Fruit fly (Drosophila melanogaster): ENCODE measurements around the gene Zip71B.
A peak's percentile ranks its signal among the peaks of the same experiment; 100 is the strongest.

The Zip71B gene

dm6 chr3L:15011638-15012335 lies 19.7 kb downstream of the Zip71B start (continued):
- no peak for TF ChIP-seq bigmax (GFP tag; optimal IDR thresholded peaks at IDR 0.05)
- TF ChIP-seq Side (GFP tag; optimal IDR thresholded peaks at IDR 0.05) = peak; percentile 23
- TF ChIP-seq Hsf (GFP tag; optimal IDR thresholded peaks at IDR 0.05) = peak; percentile 44
- peak; percentile 43 for TF ChIP-seq ems (GFP tag; optimal IDR thresholded peaks at IDR 0.05)
- TF ChIP-seq ase (GFP tag; IDR thresholded peaks at IDR 0.05) = peak; percentile 68; the same call in 1 of the 3 replicates
- peak; percentile 73 for TF ChIP-seq CG11695 (GFP tag; IDR thresholded peaks at IDR 0.05)
- peak; percentile 61 for TF ChIP-seq twi (tag; optimal IDR thresholded peaks at IDR 0.05)
- no peak for TF ChIP-seq CG8089 (GFP tag; optimal IDR thresholded peaks at IDR 0.05)
- peak; percentile 23; the same call in 1 of the 2 replicates for TF ChIP-seq Ravus (GFP tag; IDR thresholded peaks at IDR 0.05)
- TF ChIP-seq fd64A (GFP tag; optimal IDR thresholded peaks at IDR 0.05) = no peak
- peak; percentile 65 for TF ChIP-seq sens-2 (GFP tag; IDR thresholded peaks at IDR 0.05)
- TF ChIP-seq sd (tag; optimal IDR thresholded peaks at IDR 0.05) = peak; percentile 39
- 0 out of 2 replicates have a peak, but pooled peaks have one; percentile 63 for TF ChIP-seq Lim3 (GFP tag; IDR thresholded peaks at IDR 0.05)
- peak; percentile 41 for TF ChIP-seq CG12071 (GFP tag; optimal IDR thresholded peaks at IDR 0.05)
- peak; percentile 45; the same call in 1 of the 3 replicates for TF ChIP-seq gce (GFP tag; IDR thresholded peaks at IDR 0.05)
- TF ChIP-seq NFAT (GFP tag; IDR thresholded peaks at IDR 0.05) = peak; percentile 27; the same call in 1 of the 2 replicates
- peak; percentile 80 for TF ChIP-seq ranshi (GFP tag; IDR thresholded peaks at IDR 0.05)
- no peak for TF ChIP-seq ab (GFP tag; optimal IDR thresholded peaks at IDR 0.05)
- no peak for TF ChIP-seq CG8478 (optimal IDR thresholded peaks at IDR 0.05)
- peak; percentile 52 for TF ChIP-seq CG4328 (GFP tag; optimal IDR thresholded peaks at IDR 0.05)
- TF ChIP-seq lilli (GFP tag; optimal IDR thresholded peaks at IDR 0.05) = peak; percentile 50
- TF ChIP-seq Max (GFP tag; optimal IDR thresholded peaks at IDR 0.05) = peak; percentile 69
- peak; percentile 27 for TF ChIP-seq Hand (GFP tag; optimal IDR thresholded peaks at IDR 0.05)
- no peak for TF ChIP-seq pzg (GFP tag; optimal IDR thresholded peaks at IDR 0.05)
- no peak for TF ChIP-seq tup (GFP tag; optimal IDR thresholded peaks at IDR 0.05)
- no peak for TF ChIP-seq Neu2 (GFP tag; optimal IDR thresholded peaks at IDR 0.05; ENCODE audit: borderline replicate concordance)
- TF ChIP-seq Drgx (GFP tag; IDR thresholded peaks at IDR 0.05) = peak; percentile 83
- TF ChIP-seq vnd (GFP tag; IDR thresholded peaks at IDR 0.05; ENCODE audit: partially characterized antibody) = no peak
- TF ChIP-seq repo (GFP tag; optimal IDR thresholded peaks at IDR 0.05) = no peak
- peak; percentile 28 for TF ChIP-seq CG8290 (GFP tag; optimal IDR thresholded peaks at IDR 0.05)
- no peak for TF ChIP-seq CG8290 (tag; optimal IDR thresholded peaks at IDR 0.05)
- peak; percentile 36 for TF ChIP-seq CG2202 (tag; optimal IDR thresholded peaks at IDR 0.05)
- TF ChIP-seq da (GFP tag; optimal IDR thresholded peaks at IDR 0.05) = no peak
- TF ChIP-seq lov (optimal IDR thresholded peaks at IDR 0.05) = no peak
- peak; percentile 53; the same call in 1 of the 3 replicates for TF ChIP-seq lov (GFP tag; IDR thresholded peaks at IDR 0.05)
- TF ChIP-seq CG13123 (GFP tag; optimal IDR thresholded peaks at IDR 0.05) = peak; percentile 13
- TF ChIP-seq CG18599 (GFP tag; optimal IDR thresholded peaks at IDR 0.05) = peak; percentile 81
- peak; percentile 82 for TF ChIP-seq CG15696 (tag; optimal IDR thresholded peaks at IDR 0.05)
- peak; percentile 41 for TF ChIP-seq CG16815 (GFP tag; optimal IDR thresholded peaks at IDR 0.05)
- 0 out of 2 replicates have a peak, but pooled peaks have one; percentile 25 for TF ChIP-seq CG31224 (GFP tag; IDR thresholded peaks at IDR 0.05)
- TF ChIP-seq CG13424 (tag; optimal IDR thresholded peaks at IDR 0.05) = peak; percentile 80
- peak; percentile 82 for TF ChIP-seq tgo (GFP tag; IDR thresholded peaks at IDR 0.05)
- TF ChIP-seq esg (GFP tag; conservative IDR thresholded peaks at IDR 0.05) = peak; percentile 66
- peak in 1 of 2 experiments; percentile 60 for TF ChIP-seq dpn (GFP tag; optimal IDR thresholded peaks at IDR 0.05)
- TF ChIP-seq Poxn (GFP tag; IDR thresholded peaks at IDR 0.05) = 0 out of 2 replicates have a peak, but pooled peaks have one; percentile 19
- no peak for TF ChIP-seq CG1832 (GFP tag; optimal IDR thresholded peaks at IDR 0.05)
- peak; percentile 65 for TF ChIP-seq bcd (GFP tag; optimal IDR thresholded peaks at IDR 0.05)
- TF ChIP-seq trem (tag; optimal IDR thresholded peaks at IDR 0.05) = peak; percentile 74
- TF ChIP-seq lmd (GFP tag; IDR thresholded peaks at IDR 0.05) = peak; percentile 71
- TF ChIP-seq gem (tag; optimal IDR thresholded peaks at IDR 0.05) = peak; percentile 93
